Worm (Caenorhabditis elegans): ENCODE data around the gene T16G1.7.

- no peak for TF ChIP-seq nhr-12 (tag; optimal IDR thresholded peaks at IDR 0.05)
- TF ChIP-seq nhr-25 (tag; optimal IDR thresholded peaks at IDR 0.05) = no peak
- TF ChIP-seq unc-62 (GFP tag; optimal IDR thresholded peaks at IDR 0.05) = no peak
- no peak for TF ChIP-seq lin-15B (tag; optimal IDR thresholded peaks at IDR 0.05)
- no peak for TF ChIP-seq fkh-10 (GFP tag; optimal IDR thresholded peaks at IDR 0.05)
- no peak for TF ChIP-seq tbx-2 (tag; optimal IDR thresholded peaks at IDR 0.05)
- no peak for TF ChIP-seq mdl-1 (tag; optimal IDR thresholded peaks at IDR 0.05)
- no peak for TF ChIP-seq ztf-4 (tag; optimal IDR thresholded peaks at IDR 0.05)
- TF ChIP-seq ceh-16 (tag; optimal IDR thresholded peaks at IDR 0.05) = no peak
- no peak for TF ChIP-seq fos-1 (tag; optimal IDR thresholded peaks at IDR 0.05)
- no peak for TF ChIP-seq unc-39 (tag; optimal IDR thresholded peaks at IDR 0.05)
- TF ChIP-seq mml-1 (tag; optimal IDR thresholded peaks at IDR 0.05) = no peak
- TF ChIP-seq pqm-1 (tag; optimal IDR thresholded peaks at IDR 0.05) = peak; percentile 10
These were observed 12.6 kb downstream of the T16G1.7 start, which contains the start of gene dhrs-4 for ce11 chrV:12922308-12922707.

Data from whole organism, L3 larva.